Worm (Caenorhabditis elegans) whole organism, young adult: Measurements from ENCODE around the gene lpr-5.

Source experiments
- K11D2.4 ChIP-seq: fragments of 200-800 bp; sonication (Bioruptor generic); IDR thresholded peaks from 2 replicates; pipeline ENCODE4 v1.3.6; 2022; ENCODE audit warnings: missing genetic modification reagents, missing genetic modification characterization, missing compliant biosample characterization
- Y56A3A.18 ChIP-seq: fragments of 200-800 bp; sonication (Bioruptor generic); IDR thresholded peaks from 2 replicates; pipeline ENCODE4 v1.3.6; 2022; ENCODE audit warnings: missing genetic modification reagents, missing genetic modification characterization, missing compliant biosample characterization
- ama-1 ChIP-seq, 3 experiments: fragments of 150-350 bp in 1 of 3; sonication (generic microtip) in 2 of 3; optimal IDR thresholded peaks; 2 replicates each; lab custom pipeline; 2014 to 2018; ENCODE audit warnings: missing biosample characterization in 2 of 3, missing genetic modification characterization in 2 of 3, missing genetic modification reagents in 2 of 3
- attf-6 ChIP-seq: fragments of 200-800 bp; sonication (Bioruptor generic); IDR thresholded peaks from 2 replicates; pipeline ENCODE4 v1.3.6; 2022; ENCODE audit warnings: missing genetic modification reagents, missing genetic modification characterization, missing compliant biosample characterization
- ceh-100 ChIP-seq: fragments of 200-800 bp; sonication (Bioruptor generic); IDR thresholded peaks from 2 replicates; pipeline ENCODE4 v1.3.6; 2022; ENCODE audit warnings: missing genetic modification reagents, missing genetic modification characterization, missing compliant biosample characterization
- hlh-26 ChIP-seq: fragments of 200-800 bp; sonication (Bioruptor generic); conservative IDR thresholded peaks from 2 replicates; pipeline ENCODE4 v1.3.6; 2022; ENCODE audit warnings: missing genetic modification reagents, missing genetic modification characterization, missing compliant biosample characterization
- madf-8 ChIP-seq: fragments of 200-800 bp; sonication (Bioruptor generic); conservative IDR thresholded peaks from 2 replicates; pipeline ENCODE4 v1.3.6; 2022; ENCODE audit warnings: missing genetic modification reagents, missing genetic modification characterization, missing compliant biosample characterization
- nhr-90 ChIP-seq: sonication (generic microtip); optimal IDR thresholded peaks from 2 replicates; lab custom pipeline; 2016; ENCODE audit warnings: missing genotype, mild to moderate bottlenecking, missing genetic modification characterization, missing compliant biosample characterization
- repo-1 ChIP-seq: sonication (generic microtip); optimal IDR thresholded peaks from 2 replicates; lab custom pipeline; 2017; ENCODE audit warnings: mild to moderate bottlenecking, missing genetic modification characterization, missing compliant biosample characterization
- ztf-6 ChIP-seq: fragments of 200-800 bp; sonication (Bioruptor generic); IDR thresholded peaks from 2 replicates; pipeline ENCODE4 v1.3.6; 2022; ENCODE audit warnings: missing genetic modification reagents, missing genetic modification characterization, missing compliant biosample characterization

ce11 chrX:11107076-11107475, 45.2 kb downstream of the lpr-5 start, which contains the start of gene clc-17:
- TF ChIP-seq nhr-90 (tag; lab: Kevin White, UChicago) (no peak), repo-1 (no peak), ama-1 (optimal IDR thresholded peaks at IDR 0.05; lab: Kevin White, UChicago) (no peak), ama-1 (GFP tag; optimal IDR thresholded peaks at IDR 0.05; lab: Kevin White, UChicago) (no peak), hlh-26 (GFP tag; lab: Robert Waterston, UW) (no peak), K11D2.4 (GFP tag; lab: Robert Waterston, UW) (no peak), madf-8 (no peak), attf-6 (no peak), Y56A3A.18 (GFP tag; lab: Robert Waterston, UW) (no peak), ztf-6 (no peak), ceh-100 (GFP tag; lab: Robert Waterston, UW) (no peak)
